Fruit fly (Drosophila melanogaster) whole organism, pupa: ENCODE measurements around the gene Rpt6R.

ENCODE experiments used
- CG10348 ChIP-seq: fragments of 200-800 bp; sonication (Bioruptor generic); IDR thresholded peaks from 2 replicates; pipeline ENCODE4 v1.3.6; 2022; ENCODE audit warnings: missing biosample characterization, missing genetic modification characterization
- CG12605 ChIP-seq: fragments of 200-800 bp; sonication (Bioruptor generic); IDR thresholded peaks from 2 replicates; pipeline ENCODE4 v1.3.6; 2022; ENCODE audit warnings: missing biosample characterization, missing genetic modification characterization
- CG13204 ChIP-seq: fragments of 200-800 bp; sonication (Bioruptor generic); optimal IDR thresholded peaks from 2 replicates; lab custom pipeline; 2018; ENCODE audit warnings: missing biosample characterization, mild to moderate bottlenecking, missing genetic modification characterization, moderate library complexity
- CG14655 ChIP-seq: fragments of 200-800 bp; sonication (Bioruptor generic); optimal IDR thresholded peaks from 3 replicates; lab custom pipeline; 2017; ENCODE audit warnings: mild to moderate bottlenecking, missing biosample characterization, missing genetic modification reagents, missing genetic modification characterization
- CG15710 ChIP-seq: fragments of 200-800 bp; sonication (Bioruptor generic); optimal IDR thresholded peaks from 2 replicates; lab custom pipeline; 2018; ENCODE audit warnings: missing biosample characterization, mild to moderate bottlenecking, missing genetic modification characterization, moderate library complexity
- CG17806 ChIP-seq: fragments of 200-800 bp; sonication (Bioruptor generic); optimal IDR thresholded peaks from 2 replicates; lab custom pipeline; 2018; ENCODE audit warnings: missing biosample characterization, mild to moderate bottlenecking, missing genetic modification characterization, moderate library complexity
- CG32121 ChIP-seq: fragments of 200-800 bp; sonication (Bioruptor generic); IDR thresholded peaks from 2 replicates; pipeline ENCODE4 v1.3.6; 2022; ENCODE audit warnings: missing biosample characterization, missing genetic modification characterization
- CG34367 ChIP-seq: fragments of 200-800 bp; sonication (Bioruptor generic); optimal IDR thresholded peaks from 2 replicates; lab custom pipeline; 2018; ENCODE audit warnings: missing biosample characterization, mild to moderate bottlenecking, missing genetic modification characterization
- CG4496 ChIP-seq: fragments of 200-800 bp; sonication (Bioruptor generic); IDR thresholded peaks from 3 replicates; pipeline ENCODE4 v1.3.6; 2022; ENCODE audit warnings: missing biosample characterization, missing genetic modification characterization
- CG8159 ChIP-seq: fragments of 200-800 bp; sonication (Bioruptor generic); optimal IDR thresholded peaks from 3 replicates; lab custom pipeline; 2018; ENCODE audit warnings: missing biosample characterization, mild to moderate bottlenecking, missing genetic modification characterization, moderate library complexity
- CG8301 ChIP-seq: fragments of 200-800 bp; sonication (Bioruptor generic); optimal IDR thresholded peaks from 2 replicates; lab custom pipeline; 2018; ENCODE audit warnings: missing biosample characterization, mild to moderate bottlenecking, missing genetic modification characterization
- CG9948 ChIP-seq: fragments of 200-800 bp; sonication (Bioruptor generic); optimal IDR thresholded peaks from 2 replicates; lab custom pipeline; 2018; ENCODE audit warnings: missing biosample characterization, mild to moderate bottlenecking, missing genetic modification characterization, moderate library complexity
- D1 ChIP-seq: fragments of 200-800 bp; sonication (Bioruptor generic); optimal IDR thresholded peaks from 2 replicates; lab custom pipeline; 2018; ENCODE audit warnings: missing biosample characterization, mild to moderate bottlenecking, missing genetic modification characterization, moderate library complexity
- EcR ChIP-seq: fragments of 200-800 bp; sonication (Bioruptor generic); optimal IDR thresholded peaks from 3 replicates; lab custom pipeline; 2019; ENCODE audit warnings: missing biosample characterization, missing genetic modification characterization, mild to moderate bottlenecking, moderate library complexity, missing genetic modification reagents
- Ets98B ChIP-seq: fragments of 200-800 bp; sonication (Bioruptor generic); IDR thresholded peaks from 2 replicates; pipeline ENCODE4 v1.3.6; 2022; ENCODE audit warnings: missing biosample characterization, missing genetic modification characterization
- Pif1A ChIP-seq: fragments of 200-800 bp; sonication (Bioruptor generic); optimal IDR thresholded peaks from 3 replicates; lab custom pipeline; 2016; ENCODE audit warnings: missing biosample characterization, missing genetic modification characterization
- Pif1B ChIP-seq: fragments of 200-800 bp; sonication (Bioruptor generic); optimal IDR thresholded peaks from 3 replicates; lab custom pipeline; 2016; ENCODE audit warnings: missing biosample characterization, missing genetic modification characterization
- Snoo ChIP-seq: fragments of 200-800 bp; sonication (Bioruptor generic); optimal IDR thresholded peaks from 3 replicates; lab custom pipeline; 2017; ENCODE audit warnings: missing biosample characterization, mild to moderate bottlenecking, missing genetic modification characterization, inconsistent platforms
- fd96Ca ChIP-seq: fragments of 200-800 bp; sonication (Bioruptor generic); IDR thresholded peaks from 3 replicates; pipeline ENCODE4 v1.3.6; 2022; ENCODE audit warnings: missing biosample characterization, missing genetic modification characterization
- gl ChIP-seq: fragments of 200-800 bp; sonication (Bioruptor generic); optimal IDR thresholded peaks from 2 replicates; lab custom pipeline; 2018; ENCODE audit warnings: missing biosample characterization, mild to moderate bottlenecking, missing genetic modification characterization
- rn ChIP-seq: fragments of 200-800 bp; sonication (Bioruptor generic); IDR thresholded peaks from 2 replicates; pipeline ENCODE4 v1.3.6; 2022; ENCODE audit warnings: missing biosample characterization, missing genetic modification characterization

Rpt6R gene

dm6 chr3R:30560070-30560469, 23.4 kb downstream of the Rpt6R start, which contains the start of gene CG34155:
TSS of gene CG34155 (minus strand) at chr3R:30560199.
- TF ChIP-seq D1 = no peak
- TF ChIP-seq Pif1A (GFP tag; lab: Kevin White, UChicago) = no peak
- TF ChIP-seq rn (GFP tag; lab: Robert Waterston, UW) = no peak
- no peak for TF ChIP-seq gl (tag; lab: Kevin White, UChicago)
- no peak for TF ChIP-seq CG13204
- TF ChIP-seq CG17806 = no peak
- TF ChIP-seq EcR (GFP tag; lab: Kevin White, UChicago) = no peak
- TF ChIP-seq CG15710 (tag; lab: Kevin White, UChicago) = no peak
- no peak for TF ChIP-seq Ets98B (GFP tag; lab: Robert Waterston, UW)
- TF ChIP-seq CG4496 (GFP tag; lab: Robert Waterston, UW) = no peak

dm6 chr3R:30552548-30552947, 30.9 kb downstream of the Rpt6R start:
- no peak for TF ChIP-seq CG9948 (tag; lab: Kevin White, UChicago)
- TF ChIP-seq D1 = no peak
- no peak for TF ChIP-seq CG8159 (tag; lab: Kevin White, UChicago)
- TF ChIP-seq Snoo (tag; lab: Kevin White, UChicago) = no peak
- no peak for TF ChIP-seq Pif1B
- peak; percentile 3 for TF ChIP-seq CG14655 (GFP tag; lab: Kevin White, UChicago)
- TF ChIP-seq CG32121 (GFP tag; lab: Robert Waterston, UW) = peak; percentile 27; the same call in 1 of the 2 replicates
- no peak for TF ChIP-seq Ets98B (GFP tag; lab: Robert Waterston, UW)
- TF ChIP-seq CG12605 = no peak
- no peak for TF ChIP-seq EcR (GFP tag; lab: Kevin White, UChicago)
- TF ChIP-seq gl (tag; lab: Kevin White, UChicago) = no peak
- no peak for TF ChIP-seq rn (GFP tag; lab: Robert Waterston, UW)
- no peak for TF ChIP-seq fd96Ca (GFP tag; lab: Robert Waterston, UW)
- no peak for TF ChIP-seq CG17806

DNA sequence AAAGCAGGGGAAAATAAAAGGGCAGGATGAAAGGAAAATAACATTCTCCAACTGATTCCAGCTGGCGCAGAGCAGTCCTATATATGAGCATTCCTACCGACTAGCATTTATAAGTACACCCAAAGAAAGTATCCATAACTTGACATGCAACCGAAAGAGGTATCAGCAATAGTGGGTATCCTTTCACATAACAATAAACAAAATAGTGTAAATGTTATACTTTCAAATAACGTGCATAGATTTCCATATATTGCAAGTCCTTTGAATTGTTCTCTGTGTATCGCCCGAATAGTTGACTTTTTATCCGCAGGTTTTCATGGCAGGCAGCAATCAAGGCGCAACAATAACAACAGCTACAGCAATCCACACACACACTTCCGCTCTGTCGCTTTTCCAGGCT, 33.5 kb downstream of the Rpt6R start:
- TF ChIP-seq CG14655 (GFP tag; lab: Kevin White, UChicago) = peak; percentile 25
- TF ChIP-seq Ets98B (GFP tag; lab: Robert Waterston, UW) = 0 out of 2 replicates have a peak, but pooled peaks have one; percentile 16
- no peak for TF ChIP-seq CG32121 (GFP tag; lab: Robert Waterston, UW)
- TF ChIP-seq CG8159 (tag; lab: Kevin White, UChicago) = peak; percentile 5
- TF ChIP-seq CG8301 (tag; lab: Kevin White, UChicago) = peak; percentile 11

DNA sequence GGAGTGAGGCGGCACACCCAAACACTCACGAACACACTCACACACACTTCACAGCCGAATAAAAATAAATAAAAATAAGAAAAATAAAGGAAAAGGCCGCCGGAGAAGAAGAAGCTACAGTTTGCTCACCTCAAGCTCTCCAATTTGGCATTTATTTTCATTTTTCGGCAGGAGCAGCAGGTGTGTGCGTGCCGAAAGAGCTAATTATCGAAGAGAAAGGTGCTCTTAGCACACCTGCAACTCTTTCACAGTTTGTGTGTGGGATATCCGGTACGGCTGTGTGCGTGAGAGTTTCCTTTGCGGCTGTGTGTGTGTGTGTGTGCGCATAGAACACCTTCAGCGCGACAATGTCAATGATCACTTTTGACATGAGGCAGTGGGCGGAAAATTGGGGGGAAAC, 38.5 kb downstream of the Rpt6R start:
- no peak for TF ChIP-seq CG10348 (GFP tag; lab: Robert Waterston, UW)
- no peak for TF ChIP-seq CG34367 (tag; lab: Kevin White, UChicago)
- TF ChIP-seq Ets98B (GFP tag; lab: Robert Waterston, UW) = no peak
- TF ChIP-seq Pif1B = no peak
- TF ChIP-seq CG15710 (tag; lab: Kevin White, UChicago) = no peak
- TF ChIP-seq CG9948 (tag; lab: Kevin White, UChicago) = no peak
- no peak for TF ChIP-seq CG14655 (GFP tag; lab: Kevin White, UChicago)
- TF ChIP-seq CG8301 (tag; lab: Kevin White, UChicago) = no peak
- TF ChIP-seq CG17806 = no peak
- TF ChIP-seq D1 = no peak
- TF ChIP-seq CG32121 (GFP tag; lab: Robert Waterston, UW) = no peak
- no peak for TF ChIP-seq EcR (GFP tag; lab: Kevin White, UChicago)

- TF ChIP-seq CG4496 (GFP tag; lab: Robert Waterston, UW) (no peak), CG15710 (tag; lab: Kevin White, UChicago) (no peak), Snoo (tag; lab: Kevin White, UChicago) (no peak), CG32121 (GFP tag; lab: Robert Waterston, UW) (no peak), D1 (no peak), Pif1B (no peak), CG34367 (tag; lab: Kevin White, UChicago) (no peak), CG8159 (tag; lab: Kevin White, UChicago) (no peak), CG14655 (GFP tag; lab: Kevin White, UChicago) (no peak), CG8301 (tag; lab: Kevin White, UChicago) (no peak), CG13204 (no peak), rn (GFP tag; lab: Robert Waterston, UW) (no peak), CG17806 (no peak), fd96Ca (GFP tag; lab: Robert Waterston, UW) (no peak), CG12605 (no peak), Ets98B (GFP tag; lab: Robert Waterston, UW) (no peak), CG10348 (GFP tag; lab: Robert Waterston, UW) (no peak), gl (tag; lab: Kevin White, UChicago) (no peak)
Measured at dm6 chr3R:30541469-30541868, 42.0 kb downstream of the Rpt6R start.

- TF ChIP-seq CG17806 = peak; percentile 55
- TF ChIP-seq CG4496 (GFP tag; lab: Robert Waterston, UW) = peak; percentile 89
- TF ChIP-seq CG8301 (tag; lab: Kevin White, UChicago) = peak; percentile 62
- TF ChIP-seq CG15710 (tag; lab: Kevin White, UChicago) = peak; percentile 50
- peak; percentile 83 for TF ChIP-seq Ets98B (GFP tag; lab: Robert Waterston, UW)
- peak; percentile 81 for TF ChIP-seq CG32121 (GFP tag; lab: Robert Waterston, UW)
- peak; percentile 40 for TF ChIP-seq CG9948 (tag; lab: Kevin White, UChicago)
- peak; percentile 15 for TF ChIP-seq Snoo (tag; lab: Kevin White, UChicago)
- TF ChIP-seq CG34367 (tag; lab: Kevin White, UChicago) = peak; percentile 49
- peak; percentile 54 for TF ChIP-seq CG12605
- no peak for TF ChIP-seq gl (tag; lab: Kevin White, UChicago)
- TF ChIP-seq D1 = no peak
- TF ChIP-seq rn (GFP tag; lab: Robert Waterston, UW) = peak; percentile 61
- no peak for TF ChIP-seq EcR (GFP tag; lab: Kevin White, UChicago)
- TF ChIP-seq CG14655 (GFP tag; lab: Kevin White, UChicago) = peak; percentile 67
- TF ChIP-seq CG13204 = no peak
- peak; percentile 25 for TF ChIP-seq Pif1B
- peak; percentile 59 for TF ChIP-seq CG8159 (tag; lab: Kevin White, UChicago)
- peak; percentile 49 for TF ChIP-seq Pif1A (GFP tag; lab: Kevin White, UChicago)
- peak; percentile 69; the same call in 1 of the 2 replicates for TF ChIP-seq CG10348 (GFP tag; lab: Robert Waterston, UW)
- peak; percentile 84 for TF ChIP-seq fd96Ca (GFP tag; lab: Robert Waterston, UW)
Measured at dm6 chr3R:30540196-30540595, 43.3 kb downstream of the Rpt6R start.
